Worm (Caenorhabditis elegans) whole organism, young adult: ENCODE data around the gene thn-4.

Experiments
- B0336.3 ChIP-seq: fragments of 200-800 bp; sonication (Bioruptor generic); IDR thresholded peaks from 2 replicates; pipeline ENCODE4 v1.3.6; 2022; ENCODE audit warnings: missing genetic modification characterization, missing compliant biosample characterization
- Y95B8A.8 ChIP-seq: fragments of 200-800 bp; sonication (Bioruptor generic); IDR thresholded peaks from 2 replicates; pipeline ENCODE4 v1.3.6; 2022; ENCODE audit warnings: missing genetic modification reagents, missing genetic modification characterization, missing compliant biosample characterization
- dpl-1 ChIP-seq: fragments of 150-350 bp; optimal IDR thresholded peaks from 2 replicates; lab custom pipeline; 2014; ENCODE audit warnings: missing biosample characterization, missing genetic modification reagents, missing genetic modification characterization
- egrh-3 ChIP-seq: fragments of 200-800 bp; sonication (Bioruptor generic); IDR thresholded peaks from 2 replicates; pipeline ENCODE4 v1.3.6; 2022; ENCODE audit warnings: missing genetic modification reagents, missing genetic modification characterization, missing compliant biosample characterization
- lin-26 ChIP-seq: fragments of 200-800 bp; sonication (Bioruptor generic); IDR thresholded peaks from 2 replicates; pipeline ENCODE4 v1.3.6; 2022; ENCODE audit warnings: missing genetic modification reagents, missing genetic modification characterization, missing compliant biosample characterization
- nfya-1 ChIP-seq: sonication (generic microtip); optimal IDR thresholded peaks from 2 replicates; lab custom pipeline; 2017; ENCODE audit warnings: antibody characterized with exemption, missing compliant biosample characterization, missing genetic modification characterization, borderline replicate concordance; ENCODE audit not compliant: insufficient read depth
- nhr-90 ChIP-seq: sonication (generic microtip); optimal IDR thresholded peaks from 2 replicates; lab custom pipeline; 2016; ENCODE audit warnings: missing genotype, mild to moderate bottlenecking, missing genetic modification characterization, missing compliant biosample characterization
- rpc-1 ChIP-seq, 2 experiments: fragments of 150-350 bp in 1 of 2; sonication (generic microtip) in 1 of 2; optimal IDR thresholded peaks; 2 replicates each; lab custom pipeline; 2014 to 2018; ENCODE audit warnings: missing biosample characterization in 1 of 2, missing genetic modification characterization in 1 of 2, missing genetic modification reagents in 1 of 2, missing genotype in 1 of 2
- unc-130 ChIP-seq: sonication (generic microtip); optimal IDR thresholded peaks from 2 replicates; lab custom pipeline; 2016; ENCODE audit warnings: missing genetic modification reagents, missing genetic modification characterization, missing compliant biosample characterization
- ztf-22 ChIP-seq: fragments of 200-800 bp; sonication (Bioruptor generic); optimal IDR thresholded peaks from 2 replicates; lab custom pipeline; 2018; ENCODE audit warnings: mild to moderate bottlenecking, missing genetic modification characterization, moderate library complexity, missing compliant biosample characterization

- no peak for TF ChIP-seq B0336.3 (GFP tag; lab: Robert Waterston, UW)
- TF ChIP-seq egrh-3 (GFP tag; lab: Robert Waterston, UW) = no peak
- TF ChIP-seq dpl-1 = no peak
- no peak for TF ChIP-seq nfya-1 (tag; lab: Kevin White, UChicago)
- TF ChIP-seq nhr-90 (tag; lab: Kevin White, UChicago) = no peak
- no peak for TF ChIP-seq rpc-1 (optimal IDR thresholded peaks at IDR 0.05; lab: Kevin White, UChicago)
- no peak for TF ChIP-seq rpc-1 (tag; optimal IDR thresholded peaks at IDR 0.05; lab: Kevin White, UChicago)
- TF ChIP-seq lin-26 (GFP tag; lab: Robert Waterston, UW) = no peak
- TF ChIP-seq Y95B8A.8 = no peak
- no peak for TF ChIP-seq unc-130 (GFP tag; lab: Kevin White, UChicago)
- no peak for TF ChIP-seq ztf-22
These were observed 1.5 kb downstream of the thn-4 start, which contains the start of gene clec-33 for ce11 chrV:16869740-16870139.
